Worm (Caenorhabditis elegans) whole organism, L4 larva: Measurements from ENCODE around the gene Y97E10AR.4.

ENCODE experiments used
- F37D6.2 ChIP-seq: sonication (generic microtip); optimal IDR thresholded peaks from 2 replicates; lab custom pipeline; 2016; ENCODE audit warnings: mild to moderate bottlenecking, missing genetic modification characterization, missing compliant biosample characterization
- F44E2.7 ChIP-seq: fragments of 200-800 bp; sonication (Bioruptor generic); IDR thresholded peaks from 2 replicates; pipeline ENCODE4 v2.1.2; 2022; ENCODE audit warnings: missing genetic modification characterization, missing compliant biosample characterization
- R02D3.7 ChIP-seq: fragments of 150-350 bp; sonication (generic microtip); optimal IDR thresholded peaks from 3 replicates; lab custom pipeline; 2014; ENCODE audit warnings: missing biosample characterization, missing genetic modification characterization
- T26A8.4 ChIP-seq: fragments of 200-800 bp; sonication (Bioruptor generic); IDR thresholded peaks from 2 replicates; pipeline ENCODE4 v1.3.6; 2022; ENCODE audit warnings: missing genetic modification characterization, missing compliant biosample characterization
- Y105C5A.15 ChIP-seq: fragments of 200-800 bp; sonication (Bioruptor generic); IDR thresholded peaks from 2 replicates; pipeline ENCODE4 v1.3.6; 2022; ENCODE audit warnings: missing genetic modification characterization, missing compliant biosample characterization
- aha-1 ChIP-seq: fragments of 150-350 bp; peaks from one replicate; lab custom pipeline; 2014; ENCODE audit warnings: missing biosample characterization, missing genetic modification characterization
- ama-1 ChIP-seq: fragments of 150-350 bp; optimal IDR thresholded peaks from 2 replicates; lab custom pipeline; 2014; ENCODE audit warnings: inconsistent platforms, mixed read lengths
- arid-1 ChIP-seq: fragments of 200-800 bp; sonication (Bioruptor generic); conservative IDR thresholded peaks from 2 replicates; pipeline ENCODE4 v1.3.6; 2022; ENCODE audit warnings: missing genetic modification reagents, missing genetic modification characterization, missing compliant biosample characterization
- attf-4 ChIP-seq: sonication (generic microtip); optimal IDR thresholded peaks from 3 replicates; lab custom pipeline; 2017; ENCODE audit warnings: missing biosample characterization, missing genetic modification characterization
- ceh-20 ChIP-seq: fragments of 200-800 bp; sonication (Bioruptor generic); IDR thresholded peaks from 2 replicates; pipeline ENCODE4 v1.3.6; 2022; ENCODE audit warnings: missing genetic modification reagents, missing genetic modification characterization, missing compliant biosample characterization
- ceh-44 ChIP-seq: fragments of 200-800 bp; sonication (Bioruptor generic); IDR thresholded peaks from 2 replicates; pipeline ENCODE4 v1.3.6; 2022; ENCODE audit warnings: missing genetic modification reagents, missing genetic modification characterization, missing compliant biosample characterization
- ctbp-1 ChIP-seq: fragments of 200-800 bp; sonication (Bioruptor generic); IDR thresholded peaks from 2 replicates; pipeline ENCODE4 v1.3.6; 2022; ENCODE audit warnings: missing genetic modification reagents, missing genetic modification characterization, missing compliant biosample characterization
- daf-16 ChIP-seq, 3 experiments: sonication (generic microtip); optimal IDR thresholded peaks; 2 replicates each; lab custom pipeline; 2016 to 2017; ENCODE audit warnings: missing genetic modification characterization in 3 of 3, missing genetic modification reagents in 3 of 3, mild to moderate bottlenecking in 2 of 3, missing compliant biosample characterization in 2 of 3, missing biosample characterization in 1 of 3, moderate library complexity in 1 of 3
- dmd-6 ChIP-seq: fragments of 200-800 bp; sonication (Bioruptor generic); IDR thresholded peaks from 2 replicates; pipeline ENCODE4 v1.3.6; 2022; ENCODE audit warnings: missing genetic modification reagents, missing genetic modification characterization, missing compliant biosample characterization
- dpl-1 ChIP-seq: fragments of 150-350 bp; optimal IDR thresholded peaks from 2 replicates; lab custom pipeline; 2014; ENCODE audit warnings: missing biosample characterization, missing genetic modification reagents, missing genetic modification characterization
- duxl-1 ChIP-seq: sonication (generic microtip); optimal IDR thresholded peaks from 2 replicates; lab custom pipeline; 2016; ENCODE audit warnings: mild to moderate bottlenecking, missing genetic modification characterization, moderate library complexity, missing compliant biosample characterization; ENCODE audit not compliant: poor library complexity
- dve-1 ChIP-seq: sonication (generic microtip); optimal IDR thresholded peaks from 2 replicates; lab custom pipeline; 2017; ENCODE audit warnings: antibody characterized with exemption, mild to moderate bottlenecking, missing genetic modification characterization, missing compliant biosample characterization; ENCODE audit not compliant: insufficient read depth
- egl-43 ChIP-seq: fragments of 200-800 bp; sonication (Bioruptor generic); IDR thresholded peaks from 2 replicates; pipeline ENCODE4 v1.3.6; 2022; ENCODE audit warnings: missing genetic modification reagents, missing genetic modification characterization, missing compliant biosample characterization
- fkh-10 ChIP-seq: fragments of 150-350 bp; optimal IDR thresholded peaks from 2 replicates; lab custom pipeline; 2014; ENCODE audit warnings: missing biosample characterization, missing genetic modification reagents, missing genetic modification characterization
- fos-1 ChIP-seq: fragments of 150-350 bp; optimal IDR thresholded peaks from 2 replicates; lab custom pipeline; 2014; ENCODE audit warnings: missing biosample characterization, missing genetic modification characterization
- hif-1 ChIP-seq, 2 experiments: sonication (generic microtip); optimal IDR thresholded peaks; 2 replicates each; lab custom pipeline; 2016 to 2017; ENCODE audit warnings: missing compliant biosample characterization in 2 of 2, missing genetic modification characterization in 2 of 2, missing genetic modification reagents in 2 of 2, missing genotype in 2 of 2, mild to moderate bottlenecking in 1 of 2
- hlh-11 ChIP-seq: fragments of 200-800 bp; sonication (Bioruptor generic); optimal IDR thresholded peaks from 2 replicates; lab custom pipeline; 2018; ENCODE audit warnings: mild to moderate bottlenecking, missing genetic modification characterization, missing compliant biosample characterization
- hlh-30 ChIP-seq: sonication (generic microtip); optimal IDR thresholded peaks from 2 replicates; lab custom pipeline; 2017; ENCODE audit warnings: antibody characterized with exemption, mild to moderate bottlenecking, missing genetic modification characterization, missing compliant biosample characterization; ENCODE audit not compliant: insufficient read depth
- hmg-1.1 ChIP-seq: fragments of 200-800 bp; sonication (Bioruptor generic); IDR thresholded peaks from 2 replicates; pipeline ENCODE4 v1.3.6; 2022; ENCODE audit warnings: missing genetic modification reagents, missing genetic modification characterization, missing compliant biosample characterization
- lin-13 ChIP-seq: fragments of 150-350 bp; optimal IDR thresholded peaks from 2 replicates; lab custom pipeline; 2014; ENCODE audit warnings: missing biosample characterization, missing genetic modification reagents, missing genetic modification characterization
- lsy-2 ChIP-seq, 2 experiments: fragments of 150-350 bp in 1 of 2; sonication (generic microtip) in 1 of 2; optimal IDR thresholded peaks; 2 replicates each; lab custom pipeline; 2014 to 2017; ENCODE audit warnings: missing biosample characterization in 2 of 2, missing genetic modification characterization in 2 of 2
- madf-5 ChIP-seq, 2 experiments: fragments of 200-800 bp; sonication (Bioruptor generic); IDR thresholded peaks; 2 replicates each; pipeline ENCODE4 v1.3.6; 2022; ENCODE audit warnings: missing compliant biosample characterization in 2 of 2, missing genetic modification characterization in 2 of 2
- mdl-1 ChIP-seq, 2 experiments: fragments of 150-350 bp in 1 of 2; sonication (generic microtip) in 1 of 2; optimal IDR thresholded peaks; 2 replicates each; lab custom pipeline; 2014 to 2017; ENCODE audit warnings: missing biosample characterization in 2 of 2, missing genetic modification characterization in 2 of 2
- mep-1 ChIP-seq: fragments of 150-350 bp; sonication (generic microtip); optimal IDR thresholded peaks from 3 replicates; lab custom pipeline; 2014; ENCODE audit warnings: missing biosample characterization, missing genetic modification characterization
- mxl-3 ChIP-seq: fragments of 200-800 bp; sonication (Bioruptor generic); optimal IDR thresholded peaks from 2 replicates; lab custom pipeline; 2018; ENCODE audit warnings: mild to moderate bottlenecking, missing genetic modification characterization, missing compliant biosample characterization
- nhr-11 ChIP-seq: fragments of 150-350 bp; optimal IDR thresholded peaks from 2 replicates; lab custom pipeline; 2014; ENCODE audit warnings: missing biosample characterization, missing genetic modification characterization
- nhr-25 ChIP-seq: sonication (generic microtip); optimal IDR thresholded peaks from 2 replicates; lab custom pipeline; 2017; ENCODE audit warnings: missing genetic modification characterization, mild to moderate bottlenecking, missing compliant biosample characterization, antibody characterized with exemption, moderate library complexity, borderline replicate concordance; ENCODE audit not compliant: insufficient read depth
- nhr-28 ChIP-seq: fragments of 150-350 bp; optimal IDR thresholded peaks from 2 replicates; lab custom pipeline; 2014; ENCODE audit warnings: missing biosample characterization, missing genetic modification characterization
- nhr-6 ChIP-seq: fragments of 150-350 bp; optimal IDR thresholded peaks from 2 replicates; lab custom pipeline; 2014; ENCODE audit warnings: missing biosample characterization, missing genetic modification characterization
- pha-4 ChIP-seq, 2 experiments: fragments of 150-350 bp in 1 of 2; fragments of 200-800 bp in 1 of 2; sonication (Bioruptor generic) in 1 of 2; IDR thresholded peaks in 1 of 2; optimal IDR thresholded peaks in 1 of 2; 2 replicates each; pipeline versions ENCODE4 v1.3.6 to Lab custom; 2014 to 2022; ENCODE audit warnings: missing genetic modification characterization in 2 of 2, missing genetic modification reagents in 2 of 2, missing biosample characterization in 1 of 2, missing compliant biosample characterization in 1 of 2
- rbr-2 ChIP-seq: sonication (generic microtip); optimal IDR thresholded peaks from 2 replicates; lab custom pipeline; 2016; ENCODE audit warnings: missing genotype, missing genetic modification characterization, missing compliant biosample characterization
- skn-1 ChIP-seq: fragments of 150-350 bp; optimal IDR thresholded peaks from 2 replicates; lab custom pipeline; 2014; ENCODE audit warnings: missing biosample characterization, missing genetic modification characterization
- snpc-4 ChIP-seq: fragments of 150-350 bp; optimal IDR thresholded peaks from 2 replicates; lab custom pipeline; 2014; ENCODE audit warnings: missing biosample characterization, missing genetic modification characterization
- tra-1 ChIP-seq: fragments of 200-800 bp; sonication (Bioruptor generic); IDR thresholded peaks from 2 replicates; pipeline ENCODE4 v1.3.6; 2022; ENCODE audit warnings: missing genetic modification reagents, missing genetic modification characterization, missing compliant biosample characterization
- unc-130 ChIP-seq: sonication (generic microtip); optimal IDR thresholded peaks from 2 replicates; lab custom pipeline; 2016; ENCODE audit warnings: missing genetic modification reagents, missing genetic modification characterization, missing compliant biosample characterization
- unc-39 ChIP-seq: sonication (generic microtip); optimal IDR thresholded peaks from 2 replicates; lab custom pipeline; 2017; ENCODE audit warnings: missing biosample characterization, missing genetic modification characterization
- unc-62 ChIP-seq, 3 experiments: fragments of 150-350 bp in 1 of 3; sonication (generic microtip); optimal IDR thresholded peaks in 2 of 3; peaks in 1 of 3; 1 replicate in 1 of 3; 2 replicates in 2 of 3; lab custom pipeline; 2014 to 2017; ENCODE audit warnings: missing biosample characterization in 3 of 3, missing genetic modification characterization in 3 of 3, missing genetic modification reagents in 3 of 3, missing genotype in 1 of 3
- zip-11 ChIP-seq: fragments of 200-800 bp; sonication (Bioruptor generic); IDR thresholded peaks from 2 replicates; pipeline ENCODE4 v1.3.6; 2022; ENCODE audit warnings: missing genetic modification characterization, missing compliant biosample characterization
- ztf-11 ChIP-seq: fragments of 150-350 bp; optimal IDR thresholded peaks from 2 replicates; lab custom pipeline; 2014; ENCODE audit warnings: missing biosample characterization, missing genetic modification characterization

The Y97E10AR.4 gene

DNA sequence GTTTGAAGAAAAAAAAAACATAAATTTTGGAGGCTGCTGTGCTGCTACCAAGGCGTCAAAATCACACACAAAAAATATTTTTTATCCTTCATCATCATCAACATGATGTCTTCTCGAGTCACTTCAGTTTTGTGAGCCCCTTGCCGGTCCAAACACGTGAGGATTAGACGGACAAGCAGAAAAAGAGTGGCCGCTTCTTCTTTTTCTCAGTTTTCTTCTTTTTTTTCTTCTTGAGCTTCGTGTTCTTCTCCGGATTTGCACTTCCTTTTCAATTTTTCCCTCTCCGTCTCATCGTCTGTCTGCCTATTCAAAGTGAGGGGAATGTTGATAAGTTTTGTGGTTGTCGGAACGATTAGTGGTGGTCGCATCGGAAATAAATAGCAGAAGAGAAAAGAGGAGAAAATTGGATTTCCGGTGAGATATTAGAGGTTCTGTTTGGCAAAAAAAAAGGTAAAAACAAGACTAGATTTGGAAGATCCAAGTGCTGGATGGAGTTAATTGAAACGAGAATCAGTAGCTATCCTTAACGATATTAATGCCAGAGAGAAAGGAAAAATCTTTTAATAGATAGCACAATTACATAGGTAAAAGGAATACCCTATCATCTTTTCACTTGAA, 29.6 kb downstream of the Y97E10AR.4 start:
- TF ChIP-seq ceh-20 (GFP tag; lab: Robert Waterston, UW) (0 out of 2 replicates have a peak, but pooled peaks have one; percentile 50), hif-1 (tag; optimal IDR thresholded peaks at IDR 0.05; lab: Kevin White, UChicago) (peak in 1 of 2 experiments; percentile 21), mep-1 (peak; percentile 59), daf-16 (GFP tag; optimal IDR thresholded peaks at IDR 0.05; lab: Kevin White, UChicago) (peak in 1 of 2 experiments; percentile 36), daf-16 (tag; optimal IDR thresholded peaks at IDR 0.05; lab: Kevin White, UChicago) (no peak), ama-1 (lab: Kevin White, UChicago) (no peak), fkh-10 (GFP tag; lab: Kevin White, UChicago) (peak; percentile 26), tra-1 (GFP tag; lab: Robert Waterston, UW) (0 out of 2 replicates have a peak, but pooled peaks have one; percentile 60), nhr-11 (tag; lab: Kevin White, UChicago) (peak; percentile 29), zip-11 (GFP tag; lab: Robert Waterston, UW) (no peak), hlh-30 (peak; percentile 69), F37D6.2 (tag; lab: Kevin White, UChicago) (peak; percentile 6), mdl-1 (tag; optimal IDR thresholded peaks at IDR 0.05; lab: Kevin White, UChicago) (peak in 1 of 2 experiments; percentile 65), aha-1 (tag; lab: Kevin White, UChicago) (peak; percentile 97), arid-1 (GFP tag; lab: Robert Waterston, UW) (no peak), ctbp-1 (GFP tag; lab: Robert Waterston, UW) (peak; percentile 37; the same call in 1 of the 2 replicates), dpl-1 (GFP tag; lab: Kevin White, UChicago) (peak; percentile 2), hlh-11 (tag; lab: Kevin White, UChicago) (peak; percentile 38), unc-62 (GFP tag; optimal IDR thresholded peaks at IDR 0.05 in 1 of 2; lab: Kevin White, UChicago) (peak in 1 of 2 experiments; percentile 71), unc-62 (tag; optimal IDR thresholded peaks at IDR 0.05; lab: Kevin White, UChicago) (no peak), hmg-1.1 (GFP tag; lab: Robert Waterston, UW) (0 out of 2 replicates have a peak, but pooled peaks have one; percentile 58), rbr-2 (tag; lab: Kevin White, UChicago) (peak; percentile 60), lsy-2 (tag; optimal IDR thresholded peaks at IDR 0.05; lab: Kevin White, UChicago) (peak in 1 of 2 experiments; percentile 63), madf-5 (GFP tag; IDR thresholded peaks at IDR 0.05; lab: Robert Waterston, UW) (no peak), unc-130 (GFP tag; lab: Kevin White, UChicago) (no peak)

DNA sequence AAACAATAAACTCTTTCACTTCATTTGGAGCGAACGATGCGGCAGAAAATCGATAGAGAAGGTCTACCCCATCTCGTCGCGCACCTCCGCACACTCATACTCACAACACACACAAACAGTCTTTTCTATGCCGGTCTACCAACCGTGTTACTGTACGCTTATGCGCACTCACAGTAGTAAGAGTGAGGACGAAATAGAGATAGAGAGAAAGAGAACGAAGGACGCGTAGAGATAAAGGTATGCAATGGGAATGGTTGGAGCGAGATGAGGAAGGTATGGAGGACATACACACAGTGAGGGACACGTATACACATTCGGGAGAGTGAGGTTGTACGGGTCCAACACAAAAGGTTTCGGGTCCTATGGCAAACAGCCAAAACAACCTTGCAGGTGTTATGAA, 31.2 kb downstream of the Y97E10AR.4 start:
- TF ChIP-seq hlh-11 (tag; lab: Kevin White, UChicago) (peak; percentile 52), ztf-11 (no peak), pha-4 (GFP tag; IDR thresholded peaks at IDR 0.05; lab: Robert Waterston, UW) (no peak), pha-4 (tag; optimal IDR thresholded peaks at IDR 0.05; lab: Kevin White, UChicago) (peak; percentile 0), snpc-4 (tag; lab: Kevin White, UChicago) (no peak), Y105C5A.15 (no peak), mdl-1 (tag; optimal IDR thresholded peaks at IDR 0.05; lab: Kevin White, UChicago) (no peak), lsy-2 (tag; optimal IDR thresholded peaks at IDR 0.05; lab: Kevin White, UChicago) (peak in 1 of 2 experiments; percentile 54), attf-4 (tag; lab: Kevin White, UChicago) (no peak), F44E2.7 (GFP tag; lab: Robert Waterston, UW) (0 out of 2 replicates have a peak, but pooled peaks have one; percentile 35), T26A8.4 (GFP tag; lab: Robert Waterston, UW) (0 out of 2 replicates have a peak, but pooled peaks have one; percentile 20), dmd-6 (GFP tag; lab: Robert Waterston, UW) (0 out of 2 replicates have a peak, but pooled peaks have one; percentile 9), nhr-6 (tag; lab: Kevin White, UChicago) (peak; percentile 41), fos-1 (no peak), rbr-2 (tag; lab: Kevin White, UChicago) (peak; percentile 21), mep-1 (peak; percentile 64), hmg-1.1 (GFP tag; lab: Robert Waterston, UW) (peak; percentile 52; the same call in 1 of the 2 replicates), ceh-44 (no peak), R02D3.7 (tag; lab: Kevin White, UChicago) (no peak), egl-43 (GFP tag; lab: Robert Waterston, UW) (0 out of 2 replicates have a peak, but pooled peaks have one; percentile 49), mxl-3 (GFP tag; lab: Kevin White, UChicago) (peak; percentile 72), daf-16 (GFP tag; optimal IDR thresholded peaks at IDR 0.05; lab: Kevin White, UChicago) (no peak), daf-16 (tag; optimal IDR thresholded peaks at IDR 0.05; lab: Kevin White, UChicago) (peak; percentile 36), lin-13 (GFP tag; lab: Kevin White, UChicago) (no peak), nhr-28 (peak; percentile 75), skn-1 (tag; lab: Kevin White, UChicago) (no peak), dve-1 (tag; lab: Kevin White, UChicago) (peak; percentile 78), duxl-1 (tag; lab: Kevin White, UChicago) (no peak), unc-39 (tag; lab: Kevin White, UChicago) (no peak), nhr-25 (tag; lab: Kevin White, UChicago) (peak; percentile 85)
